Worm (Caenorhabditis elegans) whole organism, young adult: ENCODE data around the gene gakh-1.

Source experiments
- F23B12.7 ChIP-seq: sonication (generic microtip); optimal IDR thresholded peaks from 2 replicates; lab custom pipeline; 2017; ENCODE audit warnings: missing genetic modification characterization, mild to moderate bottlenecking, missing compliant biosample characterization, antibody characterized with exemption, moderate library complexity; ENCODE audit not compliant: insufficient read depth
- ets-4 ChIP-seq: fragments of 200-800 bp; sonication (Bioruptor generic); optimal IDR thresholded peaks from 2 replicates; lab custom pipeline; 2018; ENCODE audit warnings: mild to moderate bottlenecking, missing genetic modification characterization, missing compliant biosample characterization
- madf-6 ChIP-seq: fragments of 200-800 bp; sonication (Bioruptor generic); IDR thresholded peaks from 2 replicates; pipeline ENCODE4 v1.3.6; 2022; ENCODE audit warnings: missing genetic modification reagents, missing genetic modification characterization, missing compliant biosample characterization
- mcd-1 ChIP-seq: fragments of 200-800 bp; sonication (Bioruptor generic); IDR thresholded peaks from 2 replicates; pipeline ENCODE4 v1.3.6; 2022; ENCODE audit warnings: missing genetic modification reagents, missing genetic modification characterization, missing compliant biosample characterization

ce11 chrX:5764739-5765138, 17.6 kb upstream of the gakh-1 start:
- TF ChIP-seq F23B12.7 (tag; lab: Kevin White, UChicago) (no peak), mcd-1 (GFP tag; lab: Robert Waterston, UW) (no peak), madf-6 (GFP tag; lab: Robert Waterston, UW) (no peak), ets-4 (GFP tag; lab: Kevin White, UChicago) (no peak)
